Worm (Caenorhabditis elegans): ENCODE measurements around the gene mpst-7.

mpst-7 gene

DNA sequence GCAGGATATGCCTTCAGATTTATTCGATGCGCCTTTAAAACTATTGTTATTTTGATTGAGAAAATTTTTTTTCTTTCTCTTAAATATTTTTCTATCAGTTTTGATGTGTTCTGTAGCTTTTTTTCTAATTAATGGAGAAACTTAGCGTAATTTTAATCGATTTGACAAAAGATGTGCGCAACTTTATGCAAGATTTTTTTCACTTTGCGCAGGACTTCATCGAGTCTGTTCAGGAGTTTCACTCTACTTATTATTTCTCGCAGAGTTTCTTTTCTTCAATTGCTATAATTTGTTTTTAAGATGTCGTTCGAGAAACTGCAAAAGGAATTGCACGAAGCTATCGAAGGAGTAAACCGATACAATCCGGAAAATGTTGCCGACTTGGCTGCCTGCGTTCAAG lies 7.2 kb downstream of the mpst-7 start, which contains the start of gene eif-3.K:
Gene eif-3.K (plus strand): TSS at position 301 of the 400 bp plus-strand sequence.
- TF ChIP-seq tbx-11 (GFP tag; IDR thresholded peaks at IDR 0.05) (no peak), ceh-13 (GFP tag; optimal IDR thresholded peaks at IDR 0.05) (no peak), ama-1 (optimal IDR thresholded peaks at IDR 0.05) (no peak), aly-1 (tag; optimal IDR thresholded peaks at IDR 0.05) (no peak), B0310.2 (tag; optimal IDR thresholded peaks at IDR 0.05) (no peak), flt-1 (GFP tag; IDR thresholded peaks at IDR 0.05) (no peak), hmg-4 (GFP tag; optimal IDR thresholded peaks at IDR 0.05) (no peak), F13C5.2 (tag; optimal IDR thresholded peaks at IDR 0.05) (no peak), tbx-37 (GFP tag; conservative IDR thresholded peaks at IDR 0.05) (no peak), ets-7 (tag; optimal IDR thresholded peaks at IDR 0.05) (no peak), ceh-36 (tag; optimal IDR thresholded peaks at IDR 0.05) (no peak), tra-4 (tag; optimal IDR thresholded peaks at IDR 0.05) (no peak), hmbx-1 (tag; optimal IDR thresholded peaks at IDR 0.05) (no peak), sea-1 (GFP tag; conservative IDR thresholded peaks at IDR 0.05) (no peak), pes-1 (GFP tag; IDR thresholded peaks at IDR 0.05) (no peak), hnd-1 (tag; optimal IDR thresholded peaks at IDR 0.05) (no peak), scrt-1 (GFP tag; IDR thresholded peaks at IDR 0.05) (no peak)

DNA sequence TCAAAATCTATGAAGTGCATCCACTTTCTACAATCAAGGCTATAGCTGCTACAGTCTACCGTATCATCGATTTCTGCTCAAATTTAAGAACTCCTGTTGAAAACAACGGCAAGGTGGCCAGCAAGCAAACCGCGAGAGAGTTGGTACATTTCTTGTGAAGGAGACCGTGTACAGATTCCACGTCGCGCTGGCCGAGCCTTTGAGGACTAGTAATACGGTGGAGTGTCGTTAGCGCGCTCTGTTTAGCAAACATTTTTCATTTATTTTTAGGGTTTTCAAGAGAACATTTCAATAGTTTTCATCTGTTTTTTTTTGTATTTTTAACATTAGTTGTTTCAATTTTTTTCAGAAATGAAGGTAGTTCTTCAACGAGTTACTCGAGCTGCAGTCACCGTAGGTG lies 8.6 kb downstream of the mpst-7 start, which contains the start of gene pqn-68:
Gene pqn-68 (plus strand): TSS at position 350 of the 400 bp plus-strand sequence.
- TF ChIP-seq tbx-11 (GFP tag; IDR thresholded peaks at IDR 0.05) (no peak), hmbx-1 (tag; optimal IDR thresholded peaks at IDR 0.05) (no peak), flt-1 (GFP tag; IDR thresholded peaks at IDR 0.05) (no peak), B0310.2 (tag; optimal IDR thresholded peaks at IDR 0.05) (no peak), sea-1 (GFP tag; conservative IDR thresholded peaks at IDR 0.05) (no peak), hnd-1 (tag; optimal IDR thresholded peaks at IDR 0.05) (no peak), ama-1 (optimal IDR thresholded peaks at IDR 0.05) (no peak), tra-4 (tag; optimal IDR thresholded peaks at IDR 0.05) (no peak), ceh-13 (GFP tag; optimal IDR thresholded peaks at IDR 0.05) (no peak), aly-1 (tag; optimal IDR thresholded peaks at IDR 0.05) (no peak), tbx-37 (GFP tag; conservative IDR thresholded peaks at IDR 0.05) (no peak; the same call in 1 of the 2 replicates), scrt-1 (GFP tag; IDR thresholded peaks at IDR 0.05) (no peak)

DNA sequence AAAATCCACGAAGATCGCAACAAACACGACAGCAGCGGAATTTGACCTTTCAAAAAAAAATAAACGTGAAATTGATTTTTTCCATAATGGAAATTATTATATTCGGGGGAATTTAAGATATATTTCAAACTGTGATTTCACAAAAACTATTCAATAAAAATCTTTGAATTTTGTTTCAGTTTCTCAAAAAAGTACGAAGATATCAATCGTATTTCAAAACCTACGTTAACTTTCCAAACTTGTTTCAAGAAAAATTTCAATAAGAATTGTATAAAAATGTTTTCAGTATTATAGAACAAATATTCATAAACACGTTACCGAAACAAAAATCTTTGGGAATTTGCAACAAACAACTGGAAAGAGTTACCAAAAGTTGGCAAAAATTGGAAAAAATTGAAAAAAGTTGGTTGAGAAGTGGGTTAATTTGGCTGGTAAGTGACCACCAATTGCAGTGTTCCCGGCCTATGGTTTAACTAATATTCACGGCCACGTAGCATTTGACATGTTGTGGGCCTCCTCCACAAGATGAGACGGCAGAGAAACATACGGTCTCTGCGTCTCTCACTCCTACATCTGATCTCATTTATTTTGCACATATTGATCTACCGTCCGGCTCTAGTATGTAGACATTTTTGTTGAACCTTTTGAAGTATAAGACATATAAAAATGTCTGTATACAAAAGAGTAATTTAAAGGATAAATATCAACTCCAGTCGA lies 10.0 kb downstream of the mpst-7 start, which contains the start of the genes T16G1.9 and T16G1.18:
Gene T16G1.9 (minus strand): TSS at position 51 of the 717 bp plus-strand sequence.
Gene T16G1.18 (plus strand): TSS at position 493 of the 717 bp plus-strand sequence.
- TF ChIP-seq F13C5.2 (tag; optimal IDR thresholded peaks at IDR 0.05) = peak; percentile 56
- no peak for TF ChIP-seq flt-1 (GFP tag; IDR thresholded peaks at IDR 0.05)
- TF ChIP-seq B0310.2 (tag; optimal IDR thresholded peaks at IDR 0.05) = no peak

DNA sequence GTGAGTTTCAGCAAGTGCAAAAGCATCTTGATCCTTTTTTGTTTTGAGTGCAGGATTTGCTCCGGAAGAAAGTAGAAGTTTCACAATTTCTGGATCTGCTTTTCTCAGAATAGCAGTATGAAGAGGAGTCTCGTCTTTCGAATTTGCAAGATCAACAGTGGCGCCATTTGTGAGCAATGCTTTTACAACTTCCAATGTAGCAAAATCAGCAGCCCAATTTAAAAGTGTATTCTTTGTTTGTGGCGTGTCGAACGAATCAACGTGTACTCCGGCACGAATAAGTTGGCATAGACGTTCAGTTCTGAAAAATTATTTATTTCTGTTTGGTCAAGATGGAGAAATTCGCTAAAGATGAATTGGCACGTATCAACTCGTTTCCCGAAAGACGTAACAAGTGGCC lies 11.3 kb downstream of the mpst-7 start, which contains the start of gene T16G1.13:
Gene T16G1.13 (plus strand): TSS at position 301 of the 400 bp plus-strand sequence.
- TF ChIP-seq ceh-36 (tag; optimal IDR thresholded peaks at IDR 0.05) (no peak), sea-1 (GFP tag; conservative IDR thresholded peaks at IDR 0.05) (no peak), flt-1 (GFP tag; IDR thresholded peaks at IDR 0.05) (no peak), tra-4 (tag; optimal IDR thresholded peaks at IDR 0.05) (no peak), ceh-13 (GFP tag; optimal IDR thresholded peaks at IDR 0.05) (no peak), F13C5.2 (tag; optimal IDR thresholded peaks at IDR 0.05) (no peak), aly-1 (tag; optimal IDR thresholded peaks at IDR 0.05) (no peak), B0310.2 (tag; optimal IDR thresholded peaks at IDR 0.05) (no peak), ets-7 (tag; optimal IDR thresholded peaks at IDR 0.05) (no peak), tbx-11 (GFP tag; IDR thresholded peaks at IDR 0.05) (no peak), pes-1 (GFP tag; IDR thresholded peaks at IDR 0.05) (no peak), tbx-37 (GFP tag; conservative IDR thresholded peaks at IDR 0.05) (no peak), scrt-1 (GFP tag; IDR thresholded peaks at IDR 0.05) (no peak), hmbx-1 (tag; optimal IDR thresholded peaks at IDR 0.05) (no peak), ama-1 (optimal IDR thresholded peaks at IDR 0.05) (no peak)

DNA sequence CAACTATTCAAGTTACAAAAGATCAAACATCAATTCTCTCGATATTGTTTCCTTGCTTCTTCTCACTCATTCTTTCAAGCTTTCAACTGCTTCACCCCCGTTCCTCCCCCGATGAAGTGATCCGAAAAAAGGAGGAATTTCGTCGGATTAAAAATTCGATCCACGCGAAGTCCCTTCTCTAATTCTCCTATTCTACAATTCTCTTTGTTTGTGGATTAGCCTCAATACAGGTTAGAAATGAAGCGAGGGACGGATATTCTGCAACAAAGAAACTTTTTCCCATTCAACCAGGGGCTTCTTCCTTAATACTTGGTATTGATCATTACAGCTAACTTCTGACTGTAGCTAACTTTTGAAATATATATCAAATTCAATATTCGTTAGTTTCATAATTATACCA lies 16.2 kb downstream of the mpst-7 start, which contains the start of gene grl-2:
Gene grl-2 (plus strand): TSS at position 301 of the 400 bp plus-strand sequence.
- TF ChIP-seq pes-1 (GFP tag; IDR thresholded peaks at IDR 0.05) = no peak
- TF ChIP-seq scrt-1 (GFP tag; IDR thresholded peaks at IDR 0.05) = no peak
- TF ChIP-seq aly-1 (tag; optimal IDR thresholded peaks at IDR 0.05) = no peak

DNA sequence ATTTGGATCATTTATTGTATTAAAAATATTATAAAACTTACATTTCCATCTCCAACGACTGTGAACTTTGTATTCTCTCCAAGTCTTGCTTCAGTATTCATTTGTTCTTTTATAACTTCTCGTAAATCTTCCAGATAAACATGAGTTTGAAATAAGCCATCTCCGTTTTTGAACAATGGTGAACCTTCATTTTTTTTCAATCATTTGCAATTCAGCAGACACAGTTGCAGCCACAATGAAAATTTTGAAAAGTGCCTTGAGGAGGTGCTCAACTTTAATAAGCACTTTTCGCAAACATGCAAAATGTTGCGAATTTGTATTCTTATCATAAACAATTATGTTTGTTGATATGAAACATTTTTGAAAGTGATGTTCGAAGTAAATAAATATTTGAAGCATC lies 16.7 kb downstream of the mpst-7 start, which contains the start of gene T16G1.3:
Gene T16G1.3 (minus strand): TSS at position 101 of the 400 bp plus-strand sequence.
- TF ChIP-seq tbx-11 (GFP tag; IDR thresholded peaks at IDR 0.05) = no peak
- no peak for TF ChIP-seq ceh-36 (tag; optimal IDR thresholded peaks at IDR 0.05)
- no peak for TF ChIP-seq sea-1 (GFP tag; conservative IDR thresholded peaks at IDR 0.05)
- TF ChIP-seq hmbx-1 (tag; optimal IDR thresholded peaks at IDR 0.05) = no peak
- TF ChIP-seq scrt-1 (GFP tag; IDR thresholded peaks at IDR 0.05) = no peak
- TF ChIP-seq hmg-4 (GFP tag; optimal IDR thresholded peaks at IDR 0.05) = no peak
- no peak for TF ChIP-seq aly-1 (tag; optimal IDR thresholded peaks at IDR 0.05)
- TF ChIP-seq tra-4 (tag; optimal IDR thresholded peaks at IDR 0.05) = no peak
- no peak for TF ChIP-seq hnd-1 (tag; optimal IDR thresholded peaks at IDR 0.05)
- TF ChIP-seq flt-1 (GFP tag; IDR thresholded peaks at IDR 0.05) = no peak
- TF ChIP-seq ama-1 (optimal IDR thresholded peaks at IDR 0.05) = no peak
- no peak for TF ChIP-seq tbx-37 (GFP tag; conservative IDR thresholded peaks at IDR 0.05)
- no peak for TF ChIP-seq F13C5.2 (tag; optimal IDR thresholded peaks at IDR 0.05)
- no peak for TF ChIP-seq ceh-13 (GFP tag; optimal IDR thresholded peaks at IDR 0.05)
- TF ChIP-seq B0310.2 (tag; optimal IDR thresholded peaks at IDR 0.05) = no peak
- no peak for TF ChIP-seq ets-7 (tag; optimal IDR thresholded peaks at IDR 0.05)

DNA sequence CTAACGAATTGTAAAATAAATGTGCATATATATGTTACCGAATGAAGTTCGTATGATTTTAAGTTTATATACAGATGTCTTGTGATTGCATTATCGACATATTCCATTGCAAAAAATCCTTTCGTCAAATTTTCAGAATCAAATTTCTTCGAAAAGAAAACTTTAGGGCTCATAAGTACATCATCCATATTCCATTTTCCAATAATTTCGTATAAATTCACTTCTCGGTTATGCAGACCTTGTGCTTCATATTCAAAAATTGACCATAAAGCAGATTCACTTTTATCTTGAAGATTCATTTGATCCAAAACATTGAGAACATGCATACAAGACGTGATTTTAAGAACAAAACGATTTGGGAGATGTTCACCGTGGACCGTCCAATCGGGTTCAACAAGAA lies 17.5 kb downstream of the mpst-7 start:
- TF ChIP-seq B0310.2 (tag; optimal IDR thresholded peaks at IDR 0.05) = no peak
- TF ChIP-seq F13C5.2 (tag; optimal IDR thresholded peaks at IDR 0.05) = no peak
- no peak for TF ChIP-seq scrt-1 (GFP tag; IDR thresholded peaks at IDR 0.05)
- no peak for TF ChIP-seq flt-1 (GFP tag; IDR thresholded peaks at IDR 0.05)
- no peak for TF ChIP-seq pes-1 (GFP tag; IDR thresholded peaks at IDR 0.05)
- TF ChIP-seq tbx-37 (GFP tag; conservative IDR thresholded peaks at IDR 0.05) = no peak
- no peak for TF ChIP-seq ceh-13 (GFP tag; optimal IDR thresholded peaks at IDR 0.05)
- TF ChIP-seq hmg-4 (GFP tag; optimal IDR thresholded peaks at IDR 0.05) = no peak
- no peak for TF ChIP-seq sea-1 (GFP tag; conservative IDR thresholded peaks at IDR 0.05)
- no peak for TF ChIP-seq aly-1 (tag; optimal IDR thresholded peaks at IDR 0.05)
- TF ChIP-seq tra-4 (tag; optimal IDR thresholded peaks at IDR 0.05) = no peak
- no peak for TF ChIP-seq tbx-11 (GFP tag; IDR thresholded peaks at IDR 0.05)
- no peak for TF ChIP-seq ets-7 (tag; optimal IDR thresholded peaks at IDR 0.05)
- TF ChIP-seq hnd-1 (tag; optimal IDR thresholded peaks at IDR 0.05) = no peak

Data from whole organism, early embryonic.